Fruit fly (Drosophila melanogaster) whole organism, prepupa: ENCODE measurements around the gene GluRIIE.

Source experiments
- CG15336 ChIP-seq: fragments of 200-800 bp; sonication (Bioruptor generic); IDR thresholded peaks from 2 replicates; pipeline ENCODE4 v1.3.6; 2022; ENCODE audit warnings: missing biosample characterization, missing genetic modification characterization
- CG4318 ChIP-seq: fragments of 200-800 bp; sonication (Bioruptor generic); optimal IDR thresholded peaks from 3 replicates; lab custom pipeline; 2017; ENCODE audit warnings: missing biosample characterization, mild to moderate bottlenecking, missing genetic modification characterization
- Eip93F ChIP-seq: fragments of 200-800 bp; sonication (Bioruptor generic); optimal IDR thresholded peaks from 2 replicates; lab custom pipeline; 2016; ENCODE audit warnings: missing biosample characterization, mild to moderate bottlenecking, missing genetic modification characterization
- Gug ChIP-seq: fragments of 200-800 bp; sonication (Bioruptor generic); IDR thresholded peaks from 2 replicates; pipeline ENCODE4 v1.3.6; 2022; ENCODE audit warnings: missing biosample characterization, missing genetic modification characterization
- Hr38 ChIP-seq: sonication (Bioruptor generic); optimal IDR thresholded peaks from 2 replicates; lab custom pipeline; 2016; ENCODE audit warnings: missing biosample characterization, missing genetic modification characterization
- Met ChIP-seq: fragments of 200-800 bp; sonication (Bioruptor generic); optimal IDR thresholded peaks from 3 replicates; lab custom pipeline; 2016; ENCODE audit warnings: missing biosample characterization, missing genetic modification characterization
- net ChIP-seq: fragments of 200-800 bp; sonication (Bioruptor generic); optimal IDR thresholded peaks from 3 replicates; lab custom pipeline; 2016; ENCODE audit warnings: missing biosample characterization, missing genetic modification characterization

DNA sequence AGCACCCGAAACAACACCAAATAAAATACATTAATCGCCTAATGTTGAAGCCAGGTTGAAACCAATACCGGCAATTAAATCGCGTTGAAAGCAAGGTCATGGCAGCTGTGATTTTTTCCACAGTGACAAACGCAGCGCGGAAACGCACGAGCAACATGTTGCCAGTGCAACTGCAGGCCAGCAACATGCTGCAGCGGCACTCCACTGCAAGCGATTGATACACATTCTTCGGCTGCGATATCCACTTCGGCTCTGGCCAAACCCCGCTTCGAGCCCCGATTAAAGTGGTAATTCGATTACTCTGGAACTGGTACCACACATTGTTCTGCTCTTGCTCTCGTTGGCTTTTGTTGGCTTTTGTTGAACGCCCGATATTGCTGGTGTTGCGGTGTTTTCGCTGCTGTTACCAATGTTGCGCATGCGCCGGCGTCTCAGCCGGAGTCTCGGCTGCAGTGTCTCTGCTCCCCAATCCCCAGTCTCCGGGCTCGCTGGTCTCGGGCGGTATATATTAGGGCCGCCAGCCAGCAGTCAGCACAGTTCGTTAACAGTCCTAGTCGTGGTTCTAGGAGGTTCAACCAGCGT is 20.6 kb upstream of the GluRIIE start, which contains the start of gene Cpr92F:
- TF ChIP-seq Gug (GFP tag; lab: Robert Waterston, UW) (no peak), CG15336 (GFP tag; lab: Robert Waterston, UW) (no peak), Hr38 (GFP tag; lab: Kevin White, UChicago) (no peak), Met (GFP tag; lab: Kevin White, UChicago) (no peak), net (GFP tag; lab: Kevin White, UChicago) (no peak), CG4318 (GFP tag; lab: Kevin White, UChicago) (no peak), Eip93F (GFP tag; lab: Kevin White, UChicago) (no peak)
